Worm (Caenorhabditis elegans): Measurements from ENCODE around the gene eak-4.
A peak's percentile ranks its signal among the peaks of the same experiment; 100 is the strongest.

The eak-4 gene

ce11 chrIV:12525409-12525808, at the start of gene eak-4:
Gene eak-4, minus strand, starts transcription at chrIV:12525509.
- TF ChIP-seq rnt-1 (tag; optimal IDR thresholded peaks at IDR 0.05) (no peak), ceh-8 (GFP tag; optimal IDR thresholded peaks at IDR 0.05) (peak; percentile 49), dsc-1 (tag; optimal IDR thresholded peaks at IDR 0.05) (no peak)

- TF ChIP-seq hlh-4 (tag; optimal IDR thresholded peaks at IDR 0.05) (no peak), zip-4 (GFP tag; optimal IDR thresholded peaks at IDR 0.05) (no peak), nhr-237 (tag; optimal IDR thresholded peaks at IDR 0.05) (no peak), mef-2 (tag; optimal IDR thresholded peaks at IDR 0.05) (no peak), blmp-1 (tag; optimal IDR thresholded peaks at IDR 0.05) (no peak), ces-1 (GFP tag; optimal IDR thresholded peaks at IDR 0.05) (no peak), mab-9 (GFP tag; IDR thresholded peaks at IDR 0.05) (no peak)
Observed at ce11 chrIV:12574265-12574664, 49.0 kb upstream of the eak-4 start.

ce11 chrIV:12573068-12573467, 47.8 kb upstream of the eak-4 start, which contains the start of gene K08E7.5:
Gene K08E7.5, plus strand, starts transcription at chrIV:12573368.
- no peak for TF ChIP-seq nhr-237 (tag; optimal IDR thresholded peaks at IDR 0.05)
- no peak for TF ChIP-seq aha-1 (tag; optimal IDR thresholded peaks at IDR 0.05)
- peak; percentile 23 for TF ChIP-seq nhr-85 (tag)
- TF ChIP-seq mep-1 (tag; optimal IDR thresholded peaks at IDR 0.05), result no peak

ce11 chrIV:12571047-12571446, 45.7 kb upstream of the eak-4 start, which contains the start of gene K08E7.4:
Gene K08E7.4, minus strand, starts transcription at chrIV:12571147.
- TF ChIP-seq mab-9 (GFP tag; IDR thresholded peaks at IDR 0.05) (no peak), rnt-1 (tag; optimal IDR thresholded peaks at IDR 0.05) (no peak), lsy-2 (tag; optimal IDR thresholded peaks at IDR 0.05) (no peak)

- TF ChIP-seq nhr-84 (tag; optimal IDR thresholded peaks at IDR 0.05) (no peak), hlh-17 (GFP tag; optimal IDR thresholded peaks at IDR 0.05; ENCODE audit: borderline replicate concordance) (no peak), fkh-8 (tag; optimal IDR thresholded peaks at IDR 0.05) (no peak), jun-1 (tag; optimal IDR thresholded peaks at IDR 0.05) (no peak), nhr-90 (tag; optimal IDR thresholded peaks at IDR 0.05; ENCODE audit: poor library complexity) (no peak), unc-86 (tag; optimal IDR thresholded peaks at IDR 0.05) (no peak), zag-1 (tag; optimal IDR thresholded peaks at IDR 0.05) (no peak), nhr-19 (GFP tag; conservative IDR thresholded peaks at IDR 0.05) (no peak), irx-1 (tag; optimal IDR thresholded peaks at IDR 0.05) (no peak), unc-30 (tag; optimal IDR thresholded peaks at IDR 0.05) (no peak), lin-39 (tag; optimal IDR thresholded peaks at IDR 0.05) (no peak)
Observed at ce11 chrIV:12570546-12570945, 45.2 kb upstream of the eak-4 start.

ce11 chrIV:12567176-12567892, 42.0 kb upstream of the eak-4 start, which contains the start of the genes hsb-1 and let-99:
Gene hsb-1, minus strand, starts transcription at chrIV:12567226.
Gene let-99, plus strand, starts transcription at chrIV:12567842.
- TF ChIP-seq C16A3.4 (tag; optimal IDR thresholded peaks at IDR 0.05), result no peak
- no peak for TF ChIP-seq sox-4 (tag; optimal IDR thresholded peaks at IDR 0.05)
- no peak for TF ChIP-seq mep-1 (tag; optimal IDR thresholded peaks at IDR 0.05)
- peak; percentile 27 for TF ChIP-seq swsn-7 (tag; optimal IDR thresholded peaks at IDR 0.05)
- TF ChIP-seq alr-1 (tag; optimal IDR thresholded peaks at IDR 0.05; ENCODE audit: borderline replicate concordance), result no peak
- no peak for TF ChIP-seq unc-130 (tag; optimal IDR thresholded peaks at IDR 0.05)
- TF ChIP-seq nhr-84 (tag; optimal IDR thresholded peaks at IDR 0.05), result no peak
- peak; percentile 66 for TF ChIP-seq rnt-1 (tag; optimal IDR thresholded peaks at IDR 0.05)
- TF ChIP-seq Y116A8C.19 (tag; optimal IDR thresholded peaks at IDR 0.05; ENCODE audit: borderline replicate concordance), result no peak
- TF ChIP-seq ceh-8 (GFP tag; optimal IDR thresholded peaks at IDR 0.05), result no peak
- TF ChIP-seq nhr-90 (tag; optimal IDR thresholded peaks at IDR 0.05; ENCODE audit: poor library complexity), result no peak
- no peak for TF ChIP-seq nhr-12 (tag; optimal IDR thresholded peaks at IDR 0.05)
- peak in 2 of 3 experiments; percentile 12 to 21 for TF ChIP-seq ceh-82 (tag; optimal IDR thresholded peaks at IDR 0.05)
- TF ChIP-seq ztf-4 (tag; optimal IDR thresholded peaks at IDR 0.05), result no peak
- no peak for TF ChIP-seq nhr-20 (tag; optimal IDR thresholded peaks at IDR 0.05)
- no peak for TF ChIP-seq unc-62 (GFP tag; optimal IDR thresholded peaks at IDR 0.05)
- peak; percentile 1 to 52 (median 52) for TF ChIP-seq dpl-1 (GFP tag; optimal IDR thresholded peaks at IDR 0.05)
- no peak for TF ChIP-seq nhr-11 (tag; optimal IDR thresholded peaks at IDR 0.05)
- no peak for TF ChIP-seq sup-37 (GFP tag; optimal IDR thresholded peaks at IDR 0.05)
- no peak for TF ChIP-seq dsc-1 (tag; optimal IDR thresholded peaks at IDR 0.05)
- TF ChIP-seq jun-1 (tag; optimal IDR thresholded peaks at IDR 0.05), result no peak
- no peak for TF ChIP-seq aha-1 (tag; optimal IDR thresholded peaks at IDR 0.05)
- peak; percentile 33 to 51 for TF ChIP-seq lin-35 (GFP tag; optimal IDR thresholded peaks at IDR 0.05)
- no peak for TF ChIP-seq efl-3 (GFP tag; optimal IDR thresholded peaks at IDR 0.05)
- TF ChIP-seq ceh-88 (GFP tag; IDR thresholded peaks at IDR 0.05), result no peak

Data from whole organism, L1 larva.